Worm (Caenorhabditis elegans): ENCODE results near the gene ZC513.2.
A peak's percentile ranks its signal among the peaks of the same experiment; 100 is the strongest.

ZC513.2 gene

ce11 chrV:8025259-8025658 is 29.0 kb upstream of the ZC513.2 start (continued):
- TF ChIP-seq nhr-71 (tag; optimal IDR thresholded peaks at IDR 0.05) (peak; percentile 49), ceh-8 (GFP tag; optimal IDR thresholded peaks at IDR 0.05) (no peak), snu-23 (GFP tag; optimal IDR thresholded peaks at IDR 0.05) (peak; percentile 38), nhr-85 (tag) (peak; percentile 90), mdl-1 (tag; optimal IDR thresholded peaks at IDR 0.05) (no peak), egl-13 (tag; optimal IDR thresholded peaks at IDR 0.05) (no peak), xbp-1 (tag; optimal IDR thresholded peaks at IDR 0.05) (no peak), swsn-7 (tag; optimal IDR thresholded peaks at IDR 0.05) (no peak), ztf-11 (tag; optimal IDR thresholded peaks at IDR 0.05) (no peak), snpc-4 (tag; optimal IDR thresholded peaks at IDR 0.05) (no peak)

- TF ChIP-seq lin-14 (GFP tag; optimal IDR thresholded peaks at IDR 0.05), result peak; percentile 74
- TF ChIP-seq mdl-1 (tag; optimal IDR thresholded peaks at IDR 0.05), result peak in 1 of 2 experiments; percentile 77
- peak in 1 of 2 experiments; percentile 3 for TF ChIP-seq lsy-2 (tag; optimal IDR thresholded peaks at IDR 0.05)
- TF ChIP-seq C04F5.9 (tag; optimal IDR thresholded peaks at IDR 0.05), result no peak
- TF ChIP-seq nhr-71 (tag; optimal IDR thresholded peaks at IDR 0.05), result peak; percentile 63
- TF ChIP-seq nhr-85 (tag), result peak; percentile 91
- no peak for TF ChIP-seq lin-15B (tag; optimal IDR thresholded peaks at IDR 0.05)
- TF ChIP-seq nhr-47 (tag; optimal IDR thresholded peaks at IDR 0.05), result peak; percentile 30
- peak; percentile 48 for TF ChIP-seq nhr-90 (tag; optimal IDR thresholded peaks at IDR 0.05; ENCODE audit: poor library complexity)
- peak; percentile 26 for TF ChIP-seq pag-3 (tag; optimal IDR thresholded peaks at IDR 0.05; ENCODE audit: borderline replicate concordance, insufficient read depth)
- peak in 5 of 6 experiments; percentile 47 to 94 (median 62) for TF ChIP-seq elt-3 (tag; optimal IDR thresholded peaks at IDR 0.05)
- no peak for TF ChIP-seq jun-1 (tag; optimal IDR thresholded peaks at IDR 0.05)
- no peak for TF ChIP-seq mef-2 (tag; optimal IDR thresholded peaks at IDR 0.05)
- TF ChIP-seq efl-3 (GFP tag; optimal IDR thresholded peaks at IDR 0.05), result no peak
- TF ChIP-seq lin-35 (GFP tag; optimal IDR thresholded peaks at IDR 0.05), result peak in 1 of 2 experiments; percentile 8
- no peak for TF ChIP-seq fos-1 (tag; optimal IDR thresholded peaks at IDR 0.05)
- peak; percentile 62 for TF ChIP-seq blmp-1 (tag; optimal IDR thresholded peaks at IDR 0.05)
- peak; percentile 20 for TF ChIP-seq tbx-2 (tag; optimal IDR thresholded peaks at IDR 0.05)
- peak; percentile 64 for TF ChIP-seq snu-23 (GFP tag; optimal IDR thresholded peaks at IDR 0.05)
- peak; percentile 39; the same call in 1 of the 2 replicates for TF ChIP-seq grh-1 (GFP tag; IDR thresholded peaks at IDR 0.05)
- TF ChIP-seq xbp-1 (tag; optimal IDR thresholded peaks at IDR 0.05), result peak; percentile 87
- TF ChIP-seq unc-130 (tag; optimal IDR thresholded peaks at IDR 0.05), result peak; percentile 18
- TF ChIP-seq dpl-1 (GFP tag; optimal IDR thresholded peaks at IDR 0.05), result peak in 1 of 3 experiments; percentile 9
- no peak for TF ChIP-seq C34B4.2 (tag; optimal IDR thresholded peaks at IDR 0.05)
- TF ChIP-seq nhr-20 (tag; optimal IDR thresholded peaks at IDR 0.05), result peak; percentile 82
- no peak for TF ChIP-seq efl-1 (optimal IDR thresholded peaks at IDR 0.05)
- no peak for TF ChIP-seq efl-1 (GFP tag; optimal IDR thresholded peaks at IDR 0.05 in 1 of 2)
- TF ChIP-seq pax-3 (tag; optimal IDR thresholded peaks at IDR 0.05), result no peak
Observed at ce11 chrV:8026343-8026742, 27.9 kb upstream of the ZC513.2 start, which contains the start of gene F43H9.4. TSS of gene F43H9.4 (plus strand) at chrV:8026708.

- TF ChIP-seq zag-1 (tag; optimal IDR thresholded peaks at IDR 0.05), result no peak
- TF ChIP-seq efl-1 (optimal IDR thresholded peaks at IDR 0.05), result no peak
- TF ChIP-seq efl-1 (GFP tag; optimal IDR thresholded peaks at IDR 0.05 in 1 of 2), result peak in 1 of 2 experiments; percentile 54
- peak; percentile 56 for TF ChIP-seq nhr-20 (tag; optimal IDR thresholded peaks at IDR 0.05)
- peak; percentile 21 for TF ChIP-seq nhr-71 (tag; optimal IDR thresholded peaks at IDR 0.05)
- TF ChIP-seq elt-2 (tag; optimal IDR thresholded peaks at IDR 0.05), result no peak
- TF ChIP-seq lsy-2 (tag; optimal IDR thresholded peaks at IDR 0.05), result peak in 1 of 2 experiments; percentile 53
- peak in 1 of 2 experiments; percentile 9 for TF ChIP-seq lin-35 (GFP tag; optimal IDR thresholded peaks at IDR 0.05)
- TF ChIP-seq C16A3.4 (tag; optimal IDR thresholded peaks at IDR 0.05), result no peak
- TF ChIP-seq alr-1 (tag; optimal IDR thresholded peaks at IDR 0.05; ENCODE audit: borderline replicate concordance), result no peak
- peak; percentile 43 for TF ChIP-seq snu-23 (GFP tag; optimal IDR thresholded peaks at IDR 0.05)
- peak; percentile 90 for TF ChIP-seq nhr-85 (tag)
- peak; percentile 62 for TF ChIP-seq lin-14 (GFP tag; optimal IDR thresholded peaks at IDR 0.05)
- no peak for TF ChIP-seq nhr-28 (tag; optimal IDR thresholded peaks at IDR 0.05)
- peak in 5 of 6 experiments; percentile 9 to 82 (median 30) for TF ChIP-seq elt-3 (tag; optimal IDR thresholded peaks at IDR 0.05)
- no peak for TF ChIP-seq unc-98 (GFP tag; IDR thresholded peaks at IDR 0.05)
- peak; percentile 74 for TF ChIP-seq grh-1 (GFP tag; IDR thresholded peaks at IDR 0.05)
- TF ChIP-seq blmp-1 (tag; optimal IDR thresholded peaks at IDR 0.05), result peak; percentile 82
Observed at ce11 chrV:8027429-8028142, 26.6 kb upstream of the ZC513.2 start.

All from whole organism, L1 larva.